Fruit fly (Drosophila melanogaster) whole organism, embryonic: ENCODE measurements around the gene CG31827.

Source experiments
- Ada2b ChIP-seq: fragments of 200-800 bp; sonication (Bioruptor generic); IDR thresholded peaks from 2 replicates; pipeline ENCODE4 v1.3.6; 2022; ENCODE audit warnings: missing biosample characterization, missing genetic modification characterization
- Adf1 ChIP-seq: fragments of 200-800 bp; sonication (Bioruptor generic); IDR thresholded peaks from 2 replicates; pipeline ENCODE4 v1.3.6; 2022; ENCODE audit warnings: missing biosample characterization, missing genetic modification characterization
- Atf-2 ChIP-seq: fragments of 200-800 bp; sonication (Bioruptor generic); optimal IDR thresholded peaks from 2 replicates; lab custom pipeline; 2016; ENCODE audit warnings: missing biosample characterization, missing genetic modification characterization
- Bdp1 ChIP-seq: fragments of 200-800 bp; sonication (Bioruptor generic); optimal IDR thresholded peaks from 3 replicates; lab custom pipeline; 2016; ENCODE audit warnings: missing biosample characterization, missing genetic modification characterization
- CG10321 ChIP-seq: fragments of 200-800 bp; sonication (Bioruptor generic); IDR thresholded peaks from 2 replicates; pipeline ENCODE4 v1.3.6; 2022; ENCODE audit warnings: missing biosample characterization, missing genetic modification characterization
- CG10431 ChIP-seq: fragments of 200-800 bp; sonication (Bioruptor generic); optimal IDR thresholded peaks from 3 replicates; lab custom pipeline; 2018; ENCODE audit warnings: missing biosample characterization, mild to moderate bottlenecking, missing genetic modification characterization
- CG10565 ChIP-seq: fragments of 200-800 bp; sonication (Bioruptor generic); optimal IDR thresholded peaks from 3 replicates; lab custom pipeline; 2016; ENCODE audit warnings: missing biosample characterization, mild to moderate bottlenecking, missing genetic modification characterization
- CG12942 ChIP-seq: fragments of 200-800 bp; sonication (Bioruptor generic); optimal IDR thresholded peaks from 3 replicates; lab custom pipeline; 2016; ENCODE audit warnings: missing biosample characterization, missing genetic modification characterization
- CG13287 ChIP-seq: fragments of 200-800 bp; sonication (Bioruptor generic); IDR thresholded peaks from 2 replicates; pipeline ENCODE4 v1.3.6; 2022; ENCODE audit warnings: missing biosample characterization, missing genetic modification characterization; ENCODE audit not compliant: partially characterized antibody
- CG14860 ChIP-seq: fragments of 200-800 bp; sonication (Bioruptor generic); IDR thresholded peaks from 3 replicates; pipeline ENCODE4 v1.3.6; 2022; ENCODE audit warnings: missing biosample characterization, missing genetic modification characterization; ENCODE audit not compliant: partially characterized antibody
- CG1647 ChIP-seq: fragments of 200-800 bp; sonication (Bioruptor generic); optimal IDR thresholded peaks from 3 replicates; lab custom pipeline; 2016; ENCODE audit warnings: missing biosample characterization, missing genetic modification characterization
- CG17361 ChIP-seq: fragments of 200-800 bp; sonication (Bioruptor generic); IDR thresholded peaks from 3 replicates; pipeline ENCODE4 v1.3.6; 2022; ENCODE audit warnings: missing biosample characterization, missing genetic modification characterization
- CG2202 ChIP-seq: fragments of 200-800 bp; sonication (Bioruptor generic); optimal IDR thresholded peaks from 2 replicates; lab custom pipeline; 2018; ENCODE audit warnings: missing biosample characterization, mild to moderate bottlenecking, missing genetic modification characterization
- CG7271 ChIP-seq: fragments of 200-800 bp; sonication (Bioruptor generic); optimal IDR thresholded peaks from 2 replicates; lab custom pipeline; 2018; ENCODE audit warnings: missing biosample characterization, mild to moderate bottlenecking, missing genetic modification characterization, moderate library complexity
- CG8924 ChIP-seq: fragments of 200-800 bp; optimal IDR thresholded peaks from 3 replicates; lab custom pipeline; 2019; ENCODE audit warnings: missing biosample characterization, mild to moderate bottlenecking, missing genetic modification characterization, moderate library complexity
- CG9437 ChIP-seq: fragments of 200-800 bp; sonication (Bioruptor generic); optimal IDR thresholded peaks from 2 replicates; lab custom pipeline; 2018; ENCODE audit warnings: missing biosample characterization, mild to moderate bottlenecking, missing genetic modification characterization
- CG9817 ChIP-seq: fragments of 200-800 bp; sonication (Bioruptor generic); optimal IDR thresholded peaks from 2 replicates; lab custom pipeline; 2018; ENCODE audit warnings: missing biosample characterization, mild to moderate bottlenecking, missing genetic modification characterization, moderate library complexity
- Dbx ChIP-seq: fragments of 200-800 bp; sonication (Bioruptor generic); IDR thresholded peaks from 3 replicates; pipeline ENCODE4 v1.3.6; 2022; ENCODE audit warnings: missing biosample characterization, missing genetic modification characterization
- Doc2 ChIP-seq: fragments of 200-800 bp; sonication (Bioruptor generic); IDR thresholded peaks from 2 replicates; pipeline ENCODE4 v1.3.6; 2022; ENCODE audit warnings: missing biosample characterization, missing genetic modification characterization
- Eip74EF ChIP-seq, 2 experiments: fragments of 200-800 bp in 1 of 2; fragments of >200 bp in 1 of 2; sonication (Bioruptor generic) in 1 of 2; optimal IDR thresholded peaks; 2 replicates each; lab custom pipeline; 2017 to 2019; ENCODE audit warnings: missing biosample characterization in 2 of 2, missing genetic modification characterization in 2 of 2, mild to moderate bottlenecking in 1 of 2, moderate library complexity in 1 of 2
- GATAe ChIP-seq: fragments of 200-800 bp; sonication (Bioruptor generic); conservative IDR thresholded peaks from 2 replicates; pipeline ENCODE4 v1.3.6; 2022; ENCODE audit warnings: missing biosample characterization, missing genetic modification characterization
- H2.0 ChIP-seq: fragments of 200-800 bp; sonication (Bioruptor generic); IDR thresholded peaks from 2 replicates; pipeline ENCODE4 v1.3.6; 2022; ENCODE audit warnings: missing biosample characterization, missing genetic modification characterization
- HmgZ ChIP-seq: fragments of 200-800 bp; sonication (Bioruptor generic); optimal IDR thresholded peaks from 2 replicates; lab custom pipeline; 2018; ENCODE audit warnings: missing biosample characterization, mild to moderate bottlenecking, missing genetic modification characterization
- Hmx ChIP-seq: fragments of 200-800 bp; sonication (Bioruptor generic); optimal IDR thresholded peaks from 2 replicates; lab custom pipeline; 2016; ENCODE audit warnings: missing biosample characterization, missing genetic modification characterization
- Lhr ChIP-seq: fragments of 200-800 bp; sonication (Bioruptor generic); optimal IDR thresholded peaks from 3 replicates; lab custom pipeline; 2017; ENCODE audit warnings: mild to moderate bottlenecking, missing biosample characterization, missing genetic modification reagents, missing genetic modification characterization
- MTF-1 ChIP-seq: fragments of 200-800 bp; sonication (Bioruptor generic); optimal IDR thresholded peaks from 2 replicates; lab custom pipeline; 2018; ENCODE audit warnings: missing biosample characterization, mild to moderate bottlenecking, missing genetic modification characterization, borderline replicate concordance
- Max ChIP-seq: fragments of 200-800 bp; sonication (Bioruptor generic); optimal IDR thresholded peaks from 2 replicates; lab custom pipeline; 2016; ENCODE audit warnings: missing biosample characterization, mild to moderate bottlenecking, missing genetic modification characterization
- NFAT ChIP-seq: fragments of 200-800 bp; sonication (Bioruptor generic); IDR thresholded peaks from 2 replicates; pipeline ENCODE4 v1.3.6; 2022; ENCODE audit warnings: missing biosample characterization, missing genetic modification characterization
- Sox100B ChIP-seq: fragments of 200-800 bp; sonication (Bioruptor generic); optimal IDR thresholded peaks from 3 replicates; lab custom pipeline; 2018; ENCODE audit warnings: missing biosample characterization, mild to moderate bottlenecking, missing genetic modification characterization
- Tbp ChIP-seq: fragments of >200 bp; optimal IDR thresholded peaks from 2 replicates; lab custom pipeline; 2018; ENCODE audit warnings: missing biosample characterization, missing genetic modification characterization
- Xbp1 ChIP-seq: fragments of 200-800 bp; sonication (Bioruptor generic); optimal IDR thresholded peaks from 3 replicates; lab custom pipeline; 2016; ENCODE audit warnings: missing biosample characterization, mild to moderate bottlenecking, missing genetic modification characterization
- az2 ChIP-seq: fragments of 200-800 bp; sonication (Bioruptor generic); optimal IDR thresholded peaks from 3 replicates; lab custom pipeline; 2016; ENCODE audit warnings: missing biosample characterization, missing genetic modification characterization
- chm ChIP-seq: fragments of 200-800 bp; sonication (Bioruptor generic); IDR thresholded peaks from 2 replicates; pipeline ENCODE4 v1.3.6; 2022; ENCODE audit warnings: missing biosample characterization, missing genetic modification characterization
- crol ChIP-seq: fragments of 200-800 bp; sonication (Bioruptor generic); IDR thresholded peaks from 2 replicates; pipeline ENCODE4 v1.3.6; 2022; ENCODE audit warnings: missing biosample characterization, missing genetic modification characterization
- dati ChIP-seq: fragments of 200-800 bp; sonication (Bioruptor generic); IDR thresholded peaks from 2 replicates; pipeline ENCODE4 v1.3.6; 2022; ENCODE audit warnings: missing biosample characterization, missing genetic modification characterization
- grn ChIP-seq: fragments of 200-800 bp; sonication (Bioruptor generic); optimal IDR thresholded peaks from 3 replicates; lab custom pipeline; 2017; ENCODE audit warnings: missing biosample characterization, missing genetic modification characterization
- gt ChIP-seq: fragments of 200-800 bp; sonication (Bioruptor generic); IDR thresholded peaks from 2 replicates; pipeline ENCODE4 v1.3.6; 2022; ENCODE audit warnings: missing biosample characterization, missing genetic modification characterization
- h ChIP-seq: fragments of >200 bp; optimal IDR thresholded peaks from 2 replicates; lab custom pipeline; 2017
- jing ChIP-seq: fragments of 200-800 bp; sonication (Bioruptor generic); optimal IDR thresholded peaks from 2 replicates; lab custom pipeline; 2018; ENCODE audit warnings: missing biosample characterization, mild to moderate bottlenecking, missing genetic modification characterization
- maf-S ChIP-seq: fragments of 200-800 bp; sonication (Bioruptor generic); optimal IDR thresholded peaks from 2 replicates; lab custom pipeline; 2016; ENCODE audit warnings: missing biosample characterization, missing genetic modification characterization
- prd ChIP-seq, 3 experiments: fragments of >200 bp in 2 of 3; fragments of 200-800 bp in 1 of 3; sonication (Bioruptor generic) in 1 of 3; optimal IDR thresholded peaks in 2 of 3; IDR thresholded peaks in 1 of 3; 2 replicates in 2 of 3; 3 replicates in 1 of 3; pipeline versions ENCODE4 v1.3.6 to Lab custom; 2017 to 2022; ENCODE audit warnings: missing biosample characterization in 1 of 3, missing genetic modification characterization in 1 of 3
- row ChIP-seq: fragments of 200-800 bp; sonication (Bioruptor generic); IDR thresholded peaks from 3 replicates; pipeline ENCODE4 v1.3.6; 2022; ENCODE audit warnings: missing biosample characterization, missing genetic modification characterization
- sr ChIP-seq: fragments of 200-800 bp; sonication (Bioruptor generic); IDR thresholded peaks from 3 replicates; pipeline ENCODE4 v1.3.6; 2022; ENCODE audit warnings: missing biosample characterization, missing genetic modification characterization
- tin ChIP-seq: fragments of 200-800 bp; sonication (Bioruptor generic); optimal IDR thresholded peaks from 3 replicates; lab custom pipeline; 2016; ENCODE audit warnings: missing biosample characterization, missing genetic modification characterization
- trh ChIP-seq: fragments of 200-800 bp; sonication (Bioruptor generic); optimal IDR thresholded peaks from 2 replicates; lab custom pipeline; 2016; ENCODE audit warnings: missing biosample characterization, missing genetic modification characterization
- tx ChIP-seq: fragments of 200-800 bp; sonication (Bioruptor generic); optimal IDR thresholded peaks from 2 replicates; lab custom pipeline; 2016; ENCODE audit warnings: missing biosample characterization, missing genetic modification characterization
- vnd ChIP-seq: fragments of 200-800 bp; sonication (Bioruptor generic); IDR thresholded peaks from 3 replicates; pipeline ENCODE4 v1.3.6; 2022; ENCODE audit warnings: missing biosample characterization, missing genetic modification characterization; ENCODE audit not compliant: partially characterized antibody
- wdn ChIP-seq: fragments of 200-800 bp; sonication (Bioruptor generic); IDR thresholded peaks from 2 replicates; pipeline ENCODE4 v1.3.6; 2022; ENCODE audit warnings: missing biosample characterization, missing genetic modification characterization
- yki ChIP-seq: fragments of >200 bp; optimal IDR thresholded peaks from 3 replicates; lab custom pipeline; 2018
- zfh2 ChIP-seq: fragments of 200-800 bp; sonication (Bioruptor generic); optimal IDR thresholded peaks from 2 replicates; lab custom pipeline; 2016; ENCODE audit warnings: missing biosample characterization, missing genetic modification characterization

The CG31827 gene

DNA sequence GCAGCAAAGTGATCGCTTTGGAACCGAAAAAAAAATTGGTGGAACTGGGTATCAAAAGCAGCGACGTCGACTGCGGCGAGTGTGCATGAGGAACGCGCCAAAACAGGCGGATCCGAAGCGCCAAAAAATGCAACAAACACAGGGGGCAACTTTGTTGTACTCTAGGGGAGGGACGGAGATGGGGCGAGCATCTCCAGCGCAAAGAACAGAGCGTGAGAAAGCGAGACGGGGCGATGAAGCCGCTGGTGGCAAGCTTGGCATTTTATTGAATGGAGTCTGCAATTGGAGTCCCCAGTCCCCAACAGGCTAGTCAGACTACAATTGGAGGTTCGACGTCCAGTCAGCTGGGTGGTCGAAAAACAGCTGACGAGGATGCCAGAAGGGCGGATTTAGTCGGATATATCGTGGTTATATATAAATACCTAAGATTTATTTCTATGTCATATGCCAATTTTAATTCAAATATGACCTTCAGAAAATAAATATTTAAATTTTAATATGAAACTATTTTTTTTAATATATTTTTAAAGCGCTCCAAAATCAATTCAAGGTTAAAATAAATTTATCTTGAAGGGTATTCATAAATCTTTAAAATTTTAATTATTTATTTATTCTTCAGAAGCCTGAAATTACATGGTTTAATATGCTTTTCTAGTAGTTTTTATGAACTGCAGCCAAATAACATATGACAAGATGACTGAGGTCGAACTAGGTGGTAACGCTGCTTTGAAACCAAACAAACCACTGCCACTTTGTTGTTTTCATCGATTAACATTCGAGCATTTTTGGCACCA lies 41.8 kb downstream of the CG31827 start (continued):
- peak; percentile 95 for TF ChIP-seq CG9437 (GFP tag; lab: Kevin White, UChicago)
- peak; percentile 90 for TF ChIP-seq az2 (GFP tag; lab: Kevin White, UChicago)
- TF ChIP-seq Adf1 (GFP tag; lab: Robert Waterston, UW), result peak; percentile 51
- TF ChIP-seq chm (GFP tag; lab: Robert Waterston, UW), result no peak
- peak; percentile 96 for TF ChIP-seq CG8924 (tag; lab: Kevin White, UChicago)
- no peak for TF ChIP-seq GATAe
- peak; percentile 43; the same call in 1 of the 2 replicates for TF ChIP-seq crol
- TF ChIP-seq CG1647, result peak; percentile 17
- TF ChIP-seq sr, result no peak
- TF ChIP-seq Bdp1 (GFP tag; lab: Kevin White, UChicago), result no peak
- TF ChIP-seq Atf-2 (GFP tag; lab: Kevin White, UChicago), result peak; percentile 5
- TF ChIP-seq Max (GFP tag; lab: Kevin White, UChicago), result peak; percentile 61
- TF ChIP-seq Sox100B (GFP tag; lab: Kevin White, UChicago), result peak; percentile 97
- peak; percentile 79 for TF ChIP-seq Dbx (GFP tag; lab: Robert Waterston, UW)
- no peak for TF ChIP-seq grn (GFP tag; lab: Kevin White, UChicago)
- peak; percentile 83 for TF ChIP-seq CG10431 (GFP tag; lab: Kevin White, UChicago)
- peak; percentile 37 for TF ChIP-seq zfh2
- TF ChIP-seq Ada2b (GFP tag; lab: Robert Waterston, UW), result peak; percentile 74
- peak; percentile 78 for TF ChIP-seq H2.0 (GFP tag; lab: Robert Waterston, UW)
- peak; percentile 55 for TF ChIP-seq Lhr
- TF ChIP-seq NFAT, result peak; percentile 62
- no peak for TF ChIP-seq vnd
- TF ChIP-seq CG14860, result no peak
- TF ChIP-seq row (GFP tag; lab: Robert Waterston, UW), result peak; percentile 89
- TF ChIP-seq CG17361 (GFP tag; lab: Robert Waterston, UW), result peak; percentile 99
- no peak for TF ChIP-seq prd (optimal IDR thresholded peaks at IDR 0.05; lab: Kevin White, UChicago)
- peak; percentile 80 for TF ChIP-seq prd (GFP tag; IDR thresholded peaks at IDR 0.05; lab: Robert Waterston, UW)
- peak; percentile 87 for TF ChIP-seq Xbp1 (GFP tag; lab: Kevin White, UChicago)
- no peak for TF ChIP-seq tx
- no peak for TF ChIP-seq CG10565
- TF ChIP-seq CG12942 (GFP tag; lab: Kevin White, UChicago), result peak; percentile 73
- peak; percentile 88 for TF ChIP-seq tin (GFP tag; lab: Kevin White, UChicago)
- TF ChIP-seq CG10321, result no peak
- no peak for TF ChIP-seq maf-S (GFP tag; lab: Kevin White, UChicago)
- TF ChIP-seq yki (lab: Kevin White, UChicago), result no peak
- TF ChIP-seq MTF-1 (GFP tag; lab: Kevin White, UChicago), result peak; percentile 29
- TF ChIP-seq Tbp (GFP tag; lab: Kevin White, UChicago), result no peak
- peak; percentile 66 for TF ChIP-seq gt (GFP tag; lab: Robert Waterston, UW)
- no peak for TF ChIP-seq h (lab: Kevin White, UChicago)
- peak; percentile 81 for TF ChIP-seq CG7271
- TF ChIP-seq Doc2, result no peak
- peak; percentile 34 for TF ChIP-seq jing (GFP tag; lab: Kevin White, UChicago)
- no peak for TF ChIP-seq CG13287 (GFP tag; lab: Robert Waterston, UW)
- 0 out of 2 replicates have a peak, but pooled peaks have one; percentile 25 for TF ChIP-seq dati (GFP tag; lab: Robert Waterston, UW)
- peak; percentile 43 for TF ChIP-seq HmgZ
- TF ChIP-seq CG2202 (tag; lab: Kevin White, UChicago), result peak; percentile 73
- peak in 1 of 2 experiments; percentile 90 for TF ChIP-seq Eip74EF (GFP tag; optimal IDR thresholded peaks at IDR 0.05; lab: Kevin White, UChicago)
- TF ChIP-seq Hmx (GFP tag; lab: Kevin White, UChicago), result no peak
- peak; percentile 88 for TF ChIP-seq CG9817
- TF ChIP-seq wdn, result 0 out of 2 replicates have a peak, but pooled peaks have one; percentile 52
- peak; percentile 72 for TF ChIP-seq trh
